Fruit fly (Drosophila melanogaster) whole organism: ENCODE results near the gene Prp16.

ENCODE experiments used
- Dll ChIP-seq: fragments of >200 bp; optimal IDR thresholded peaks from 2 replicates; lab custom pipeline; 2017
- EcR ChIP-seq, 2 experiments: fragments of >200 bp; optimal IDR thresholded peaks; 2 replicates each; lab custom pipeline; 2017; ENCODE audit warnings: missing biosample characterization in 2 of 2, missing genetic modification characterization in 2 of 2, missing genetic modification reagents in 2 of 2
- pan ChIP-seq: fragments of >200 bp; optimal IDR thresholded peaks from 2 replicates; lab custom pipeline; 2017
- psq ChIP-seq: fragments of >200 bp; optimal IDR thresholded peaks from 2 replicates; lab custom pipeline; 2017
- usp ChIP-seq: fragments of >200 bp; optimal IDR thresholded peaks from 2 replicates; lab custom pipeline; 2017; ENCODE audit warnings: missing biosample characterization, missing genetic modification characterization, mixed read lengths

DNA sequence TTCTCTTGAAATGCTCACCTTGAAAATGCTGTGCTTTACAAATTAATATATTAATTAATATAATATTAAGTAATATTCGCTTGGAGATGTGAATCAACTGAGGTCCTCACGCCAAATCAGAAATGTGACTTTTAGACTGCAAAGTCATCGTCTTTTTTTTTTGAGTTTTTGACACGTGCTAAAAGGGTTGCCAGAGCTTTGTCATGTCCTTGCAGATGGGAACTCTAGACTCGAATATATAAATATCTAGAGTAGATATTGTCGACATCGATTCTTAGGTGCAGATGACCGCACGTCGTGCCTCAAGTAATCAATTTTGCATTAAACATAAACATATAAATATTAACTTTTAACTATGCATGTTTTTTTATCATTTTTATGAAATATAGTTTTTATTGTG lies 28.6 kb upstream of the Prp16 start, which contains the start of gene betaNACtes1:
- no peak for TF ChIP-seq Dll (lab: Kevin White, UChicago)
- no peak for TF ChIP-seq EcR (GFP tag; optimal IDR thresholded peaks at IDR 0.05; lab: Kevin White, UChicago)
- TF ChIP-seq pan (lab: Kevin White, UChicago): no peak
- no peak for TF ChIP-seq psq (lab: Kevin White, UChicago)
- no peak for TF ChIP-seq usp
